Worm (Caenorhabditis elegans) whole organism, late embryonic: ENCODE results near the gene msp-74.

Experiments used
- C38D4.7 ChIP-seq: fragments of 200-800 bp; sonication (Bioruptor generic); optimal IDR thresholded peaks from 2 replicates; lab custom pipeline; 2018; ENCODE audit warnings: mild to moderate bottlenecking, missing genetic modification characterization, moderate library complexity, missing compliant biosample characterization
- ama-1 ChIP-seq: fragments of 150-350 bp; optimal IDR thresholded peaks from 2 replicates; lab custom pipeline; 2014
- ceh-24 ChIP-seq: sonication (generic microtip); optimal IDR thresholded peaks from 2 replicates; lab custom pipeline; 2016; ENCODE audit warnings: mild to moderate bottlenecking, missing genetic modification characterization, missing compliant biosample characterization
- ceh-9 ChIP-seq: sonication (generic microtip); optimal IDR thresholded peaks from 2 replicates; lab custom pipeline; 2016; ENCODE audit warnings: mild to moderate bottlenecking, missing genetic modification characterization, inconsistent platforms, missing compliant biosample characterization
- dve-1 ChIP-seq: sonication (generic microtip); optimal IDR thresholded peaks from 2 replicates; lab custom pipeline; 2017; ENCODE audit warnings: antibody characterized with exemption, mild to moderate bottlenecking, missing genetic modification characterization, missing compliant biosample characterization
- elt-2 ChIP-seq: sonication (generic microtip); optimal IDR thresholded peaks from 2 replicates; lab custom pipeline; 2016; ENCODE audit warnings: missing genetic modification reagents, missing genetic modification characterization, missing compliant biosample characterization
- elt-4 ChIP-seq: sonication (generic microtip); optimal IDR thresholded peaks from 2 replicates; lab custom pipeline; 2016; ENCODE audit warnings: missing genetic modification characterization, missing compliant biosample characterization
- npax-4 ChIP-seq: sonication (generic microtip); optimal IDR thresholded peaks from 2 replicates; lab custom pipeline; 2016; ENCODE audit warnings: missing genetic modification characterization, missing compliant biosample characterization
- pax-1 ChIP-seq: fragments of 150-350 bp; optimal IDR thresholded peaks from 2 replicates; lab custom pipeline; 2014; ENCODE audit warnings: missing biosample characterization, missing genetic modification characterization
- sox-4 ChIP-seq: sonication (generic microtip); optimal IDR thresholded peaks from 2 replicates; lab custom pipeline; 2017; ENCODE audit warnings: mild to moderate bottlenecking, missing genetic modification characterization, inconsistent platforms, missing compliant biosample characterization
- tbx-2 ChIP-seq: sonication (generic microtip); optimal IDR thresholded peaks from 2 replicates; lab custom pipeline; 2016; ENCODE audit warnings: missing genetic modification characterization, missing compliant biosample characterization
- unc-55 ChIP-seq: sonication (generic microtip); optimal IDR thresholded peaks from 2 replicates; lab custom pipeline; 2017; ENCODE audit warnings: missing biosample characterization, missing genetic modification reagents, missing genetic modification characterization
- zip-5 ChIP-seq: sonication (generic microtip); optimal IDR thresholded peaks from 2 replicates; lab custom pipeline; 2016; ENCODE audit warnings: missing genetic modification characterization, missing compliant biosample characterization

DNA sequence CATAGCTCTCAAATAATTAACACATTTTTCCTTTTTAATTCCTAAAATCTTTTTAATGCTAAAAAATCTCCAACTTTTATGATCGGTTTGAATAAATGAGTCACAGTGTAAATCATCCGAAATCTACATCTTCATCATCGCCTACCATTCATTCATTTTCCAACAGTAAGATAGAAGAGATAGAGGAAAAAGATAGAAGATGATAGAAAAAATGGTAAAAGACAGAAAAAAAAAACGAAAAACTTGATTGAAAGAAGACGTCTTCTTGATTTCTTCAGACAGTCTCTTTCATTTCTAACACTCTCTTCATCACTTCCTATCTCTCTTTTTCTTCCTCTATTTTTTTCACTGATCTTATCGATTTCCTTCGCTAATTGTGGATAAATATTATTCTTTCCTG is 11.9 kb downstream of the msp-74 start:
- TF ChIP-seq zip-5 (no peak), elt-2 (tag; lab: Kevin White, UChicago) (no peak), unc-55 (no peak), ceh-9 (tag; lab: Kevin White, UChicago) (no peak), C38D4.7 (no peak), pax-1 (tag; lab: Kevin White, UChicago) (no peak), sox-4 (tag; lab: Kevin White, UChicago) (no peak), npax-4 (tag; lab: Kevin White, UChicago) (no peak), dve-1 (no peak), elt-4 (tag; lab: Kevin White, UChicago) (no peak), ama-1 (lab: Kevin White, UChicago) (no peak), tbx-2 (tag; lab: Kevin White, UChicago) (no peak), ceh-24 (no peak)
